Worm (Caenorhabditis elegans) whole organism, L4 larva: ENCODE results near the gene C05D9.3.

Experiments
- F10B5.3 ChIP-seq: sonication (generic microtip); optimal IDR thresholded peaks from 2 replicates; lab custom pipeline; 2016; ENCODE audit warnings: mild to moderate bottlenecking, missing genetic modification characterization, missing compliant biosample characterization
- F37D6.2 ChIP-seq: sonication (generic microtip); optimal IDR thresholded peaks from 2 replicates; lab custom pipeline; 2016; ENCODE audit warnings: mild to moderate bottlenecking, missing genetic modification characterization, missing compliant biosample characterization
- R02D3.7 ChIP-seq: fragments of 150-350 bp; sonication (generic microtip); optimal IDR thresholded peaks from 3 replicates; lab custom pipeline; 2014; ENCODE audit warnings: missing biosample characterization, missing genetic modification characterization
- Y105C5A.15 ChIP-seq: fragments of 200-800 bp; sonication (Bioruptor generic); IDR thresholded peaks from 2 replicates; pipeline ENCODE4 v1.3.6; 2022; ENCODE audit warnings: missing genetic modification characterization, missing compliant biosample characterization
- Y75B8A.6 ChIP-seq: fragments of 200-800 bp; sonication (Bioruptor generic); IDR thresholded peaks from 2 replicates; pipeline ENCODE4 v1.3.6; 2022; ENCODE audit warnings: missing genetic modification reagents, missing genetic modification characterization, missing compliant biosample characterization
- ZK337.2 ChIP-seq: fragments of 200-800 bp; sonication (Bioruptor generic); IDR thresholded peaks from 2 replicates; pipeline ENCODE4 v1.3.6; 2022; ENCODE audit warnings: missing genetic modification reagents, missing genetic modification characterization, missing compliant biosample characterization
- ZK546.5 ChIP-seq, 2 experiments: sonication (generic microtip); optimal IDR thresholded peaks; 2 replicates each; lab custom pipeline; 2017; ENCODE audit warnings: missing biosample characterization in 2 of 2, missing genetic modification characterization in 2 of 2
- aha-1 ChIP-seq: fragments of 150-350 bp; peaks from one replicate; lab custom pipeline; 2014; ENCODE audit warnings: missing biosample characterization, missing genetic modification characterization
- arid-1 ChIP-seq: fragments of 200-800 bp; sonication (Bioruptor generic); conservative IDR thresholded peaks from 2 replicates; pipeline ENCODE4 v1.3.6; 2022; ENCODE audit warnings: missing genetic modification reagents, missing genetic modification characterization, missing compliant biosample characterization
- ceh-62 ChIP-seq: sonication (generic microtip); optimal IDR thresholded peaks from 2 replicates; lab custom pipeline; 2017; ENCODE audit warnings: missing biosample characterization, missing genetic modification characterization
- ctbp-1 ChIP-seq: fragments of 200-800 bp; sonication (Bioruptor generic); IDR thresholded peaks from 2 replicates; pipeline ENCODE4 v1.3.6; 2022; ENCODE audit warnings: missing genetic modification reagents, missing genetic modification characterization, missing compliant biosample characterization
- daf-12 ChIP-seq: fragments of 150-350 bp; optimal IDR thresholded peaks from 2 replicates; lab custom pipeline; 2014; ENCODE audit warnings: missing biosample characterization, missing genetic modification reagents, missing genetic modification characterization
- daf-8 ChIP-seq: fragments of 200-800 bp; sonication (Bioruptor generic); IDR thresholded peaks from 2 replicates; pipeline ENCODE4 v1.3.6; 2022; ENCODE audit warnings: missing genetic modification characterization, missing compliant biosample characterization
- dmd-6 ChIP-seq: fragments of 200-800 bp; sonication (Bioruptor generic); IDR thresholded peaks from 2 replicates; pipeline ENCODE4 v1.3.6; 2022; ENCODE audit warnings: missing genetic modification reagents, missing genetic modification characterization, missing compliant biosample characterization
- dmd-9 ChIP-seq: fragments of 200-800 bp; sonication (Bioruptor generic); IDR thresholded peaks from 2 replicates; pipeline ENCODE4 v1.3.6; 2022; ENCODE audit warnings: missing genetic modification reagents, missing genetic modification characterization, missing compliant biosample characterization
- dpl-1 ChIP-seq: fragments of 150-350 bp; optimal IDR thresholded peaks from 2 replicates; lab custom pipeline; 2014; ENCODE audit warnings: missing biosample characterization, missing genetic modification reagents, missing genetic modification characterization
- egl-43 ChIP-seq: fragments of 200-800 bp; sonication (Bioruptor generic); IDR thresholded peaks from 2 replicates; pipeline ENCODE4 v1.3.6; 2022; ENCODE audit warnings: missing genetic modification reagents, missing genetic modification characterization, missing compliant biosample characterization
- fos-1 ChIP-seq: fragments of 150-350 bp; optimal IDR thresholded peaks from 2 replicates; lab custom pipeline; 2014; ENCODE audit warnings: missing biosample characterization, missing genetic modification characterization
- hlh-30 ChIP-seq: sonication (generic microtip); optimal IDR thresholded peaks from 2 replicates; lab custom pipeline; 2017; ENCODE audit warnings: antibody characterized with exemption, mild to moderate bottlenecking, missing genetic modification characterization, missing compliant biosample characterization; ENCODE audit not compliant: insufficient read depth
- lim-7 ChIP-seq: fragments of 200-800 bp; sonication (Bioruptor generic); IDR thresholded peaks from 2 replicates; pipeline ENCODE4 v1.3.6; 2022; ENCODE audit warnings: missing genetic modification characterization, missing compliant biosample characterization
- lin-29 ChIP-seq: fragments of 200-800 bp; sonication (Bioruptor generic); IDR thresholded peaks from 2 replicates; pipeline ENCODE4 v1.3.6; 2022; ENCODE audit warnings: missing genetic modification reagents, missing genetic modification characterization, missing compliant biosample characterization
- lin-38 ChIP-seq: fragments of 200-800 bp; sonication (Bioruptor generic); IDR thresholded peaks from 2 replicates; pipeline ENCODE4 v1.3.6; 2022; ENCODE audit warnings: missing genetic modification reagents, missing genetic modification characterization, missing compliant biosample characterization
- lir-3 ChIP-seq: sonication (generic microtip); optimal IDR thresholded peaks from 2 replicates; lab custom pipeline; 2016; ENCODE audit warnings: mild to moderate bottlenecking, missing genetic modification characterization, missing compliant biosample characterization
- lsy-2 ChIP-seq, 2 experiments: fragments of 150-350 bp in 1 of 2; sonication (generic microtip) in 1 of 2; optimal IDR thresholded peaks; 2 replicates each; lab custom pipeline; 2014 to 2017; ENCODE audit warnings: missing biosample characterization in 2 of 2, missing genetic modification characterization in 2 of 2
- madf-9 ChIP-seq: fragments of 200-800 bp; sonication (Bioruptor generic); conservative IDR thresholded peaks from 2 replicates; pipeline ENCODE4 v1.3.6; 2022; ENCODE audit warnings: missing genetic modification reagents, missing genetic modification characterization, missing compliant biosample characterization
- mdt-29 ChIP-seq: fragments of 200-800 bp; sonication (Bioruptor generic); IDR thresholded peaks from 2 replicates; pipeline ENCODE4 v1.3.6; 2022; ENCODE audit warnings: missing genetic modification reagents, missing genetic modification characterization, missing compliant biosample characterization
- mep-1 ChIP-seq: fragments of 150-350 bp; sonication (generic microtip); optimal IDR thresholded peaks from 3 replicates; lab custom pipeline; 2014; ENCODE audit warnings: missing biosample characterization, missing genetic modification characterization
- mes-2 ChIP-seq: sonication (generic microtip); optimal IDR thresholded peaks from 2 replicates; lab custom pipeline; 2016; ENCODE audit warnings: missing genotype, mild to moderate bottlenecking, missing genetic modification characterization, missing compliant biosample characterization; ENCODE audit not compliant: poor library complexity, severe bottlenecking
- nhr-11 ChIP-seq: fragments of 150-350 bp; optimal IDR thresholded peaks from 2 replicates; lab custom pipeline; 2014; ENCODE audit warnings: missing biosample characterization, missing genetic modification characterization
- nhr-111 ChIP-seq: fragments of 200-800 bp; sonication (Bioruptor generic); optimal IDR thresholded peaks from 2 replicates; lab custom pipeline; 2018; ENCODE audit warnings: mild to moderate bottlenecking, missing genetic modification characterization, missing compliant biosample characterization
- nhr-28 ChIP-seq: fragments of 150-350 bp; optimal IDR thresholded peaks from 2 replicates; lab custom pipeline; 2014; ENCODE audit warnings: missing biosample characterization, missing genetic modification characterization
- nhr-42 ChIP-seq: fragments of 200-800 bp; sonication (Bioruptor generic); IDR thresholded peaks from 2 replicates; pipeline ENCODE4 v1.3.6; 2022; ENCODE audit warnings: missing genetic modification characterization, missing compliant biosample characterization
- nhr-48 ChIP-seq: sonication (generic microtip); optimal IDR thresholded peaks from 2 replicates; lab custom pipeline; 2016; ENCODE audit warnings: mild to moderate bottlenecking, missing genetic modification characterization, missing compliant biosample characterization
- php-3 ChIP-seq: fragments of 200-800 bp; sonication (Bioruptor generic); IDR thresholded peaks from 2 replicates; pipeline ENCODE4 v1.3.6; 2022; ENCODE audit warnings: missing genetic modification reagents, missing genetic modification characterization, missing compliant biosample characterization
- set-16 ChIP-seq: fragments of 200-800 bp; sonication (Bioruptor generic); IDR thresholded peaks from 2 replicates; pipeline ENCODE4 v1.3.6; 2022; ENCODE audit warnings: missing genetic modification reagents, missing genetic modification characterization, missing compliant biosample characterization
- tag-97 ChIP-seq: fragments of 200-800 bp; sonication (Bioruptor generic); IDR thresholded peaks from 2 replicates; pipeline ENCODE4 v1.3.6; 2022; ENCODE audit warnings: missing genetic modification characterization, missing compliant biosample characterization
- tra-1 ChIP-seq: fragments of 200-800 bp; sonication (Bioruptor generic); IDR thresholded peaks from 2 replicates; pipeline ENCODE4 v1.3.6; 2022; ENCODE audit warnings: missing genetic modification reagents, missing genetic modification characterization, missing compliant biosample characterization
- unc-130 ChIP-seq: sonication (generic microtip); optimal IDR thresholded peaks from 2 replicates; lab custom pipeline; 2016; ENCODE audit warnings: missing genetic modification reagents, missing genetic modification characterization, missing compliant biosample characterization
- unc-62 ChIP-seq, 3 experiments: fragments of 150-350 bp in 1 of 3; sonication (generic microtip); optimal IDR thresholded peaks in 2 of 3; peaks in 1 of 3; 1 replicate in 1 of 3; 2 replicates in 2 of 3; lab custom pipeline; 2014 to 2017; ENCODE audit warnings: missing biosample characterization in 3 of 3, missing genetic modification characterization in 3 of 3, missing genetic modification reagents in 3 of 3, missing genotype in 1 of 3
- zag-1 ChIP-seq: fragments of 150-350 bp; optimal IDR thresholded peaks from 2 replicates; lab custom pipeline; 2014; ENCODE audit warnings: missing biosample characterization, missing genetic modification characterization
- zfp-2 ChIP-seq: sonication (generic microtip); optimal IDR thresholded peaks from 2 replicates; lab custom pipeline; 2016; ENCODE audit warnings: mild to moderate bottlenecking, missing genetic modification characterization, missing compliant biosample characterization
- zip-11 ChIP-seq: fragments of 200-800 bp; sonication (Bioruptor generic); IDR thresholded peaks from 2 replicates; pipeline ENCODE4 v1.3.6; 2022; ENCODE audit warnings: missing genetic modification characterization, missing compliant biosample characterization
- zip-2 ChIP-seq: fragments of 150-350 bp; optimal IDR thresholded peaks from 2 replicates; lab custom pipeline; 2014; ENCODE audit warnings: missing biosample characterization, missing genetic modification characterization
- ztf-11 ChIP-seq: fragments of 150-350 bp; optimal IDR thresholded peaks from 2 replicates; lab custom pipeline; 2014; ENCODE audit warnings: missing biosample characterization, missing genetic modification characterization
- ztf-7 ChIP-seq: fragments of 150-350 bp; optimal IDR thresholded peaks from 2 replicates; lab custom pipeline; 2014; ENCODE audit warnings: missing biosample characterization, missing genetic modification characterization

Gene C05D9.3

DNA sequence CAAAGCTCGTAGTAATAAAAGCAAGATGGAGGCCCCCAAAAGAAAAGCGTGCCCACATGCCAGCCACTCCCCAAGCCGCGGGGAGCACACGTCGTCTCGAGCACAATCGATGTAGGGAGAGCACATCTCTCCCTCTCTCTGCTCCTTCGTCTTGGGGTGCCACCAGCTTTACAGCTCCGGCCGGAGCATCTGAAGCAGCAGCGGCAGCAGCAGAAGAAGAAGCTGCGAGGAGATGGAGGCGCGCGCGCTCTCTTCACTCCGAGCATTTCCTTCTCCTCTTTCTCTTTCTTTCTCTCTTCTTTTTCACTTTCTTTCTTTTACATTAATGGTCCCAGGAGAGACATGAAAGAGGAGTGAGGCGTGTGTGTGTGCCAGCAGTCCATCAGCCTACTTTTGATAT lies 47.6 kb upstream of the C05D9.3 start (continued):
- TF ChIP-seq zip-11 (GFP tag; lab: Robert Waterston, UW), result no peak
- TF ChIP-seq F37D6.2 (tag; lab: Kevin White, UChicago), result peak; percentile 72
- TF ChIP-seq lir-3, result no peak
- no peak for TF ChIP-seq ZK337.2 (GFP tag; lab: Robert Waterston, UW)
- no peak for TF ChIP-seq nhr-111 (GFP tag; lab: Kevin White, UChicago)
- peak; percentile 23 for TF ChIP-seq nhr-11
- no peak for TF ChIP-seq Y105C5A.15 (GFP tag; lab: Robert Waterston, UW)
- no peak for TF ChIP-seq zip-2 (tag; lab: Kevin White, UChicago)
- TF ChIP-seq R02D3.7 (tag; lab: Kevin White, UChicago), result no peak
- no peak for TF ChIP-seq nhr-42
- TF ChIP-seq tag-97, result no peak
- TF ChIP-seq ctbp-1 (GFP tag; lab: Robert Waterston, UW), result peak; percentile 79
- TF ChIP-seq daf-12 (tag; lab: Kevin White, UChicago), result no peak
- TF ChIP-seq Y75B8A.6 (GFP tag; lab: Robert Waterston, UW), result no peak
- peak; percentile 36 for TF ChIP-seq dmd-6 (GFP tag; lab: Robert Waterston, UW)
- TF ChIP-seq ZK546.5 (tag; optimal IDR thresholded peaks at IDR 0.05; lab: Kevin White, UChicago), result no peak
- TF ChIP-seq madf-9 (GFP tag; lab: Robert Waterston, UW), result no peak
- no peak for TF ChIP-seq lim-7
- TF ChIP-seq ztf-7 (tag; lab: Kevin White, UChicago), result no peak
- peak; percentile 29 to 40 for TF ChIP-seq lsy-2 (tag; optimal IDR thresholded peaks at IDR 0.05; lab: Kevin White, UChicago)
- TF ChIP-seq ceh-62 (tag; lab: Kevin White, UChicago), result no peak
- TF ChIP-seq arid-1, result no peak
- TF ChIP-seq zag-1 (tag; lab: Kevin White, UChicago), result no peak
- no peak for TF ChIP-seq mes-2
- TF ChIP-seq lin-29, result no peak
- TF ChIP-seq set-16, result peak; percentile 99
- no peak for TF ChIP-seq nhr-28 (tag; lab: Kevin White, UChicago)
- TF ChIP-seq nhr-48 (tag; lab: Kevin White, UChicago), result peak; percentile 9
- TF ChIP-seq egl-43 (GFP tag; lab: Robert Waterston, UW), result no peak
- no peak for TF ChIP-seq zfp-2
- peak in 1 of 2 experiments; percentile 99 for TF ChIP-seq unc-62 (GFP tag; optimal IDR thresholded peaks at IDR 0.05 in 1 of 2; lab: Kevin White, UChicago)
- no peak for TF ChIP-seq unc-62 (tag; optimal IDR thresholded peaks at IDR 0.05; lab: Kevin White, UChicago)
- 0 out of 2 replicates have a peak, but pooled peaks have one; percentile 36 for TF ChIP-seq dmd-9
- TF ChIP-seq mep-1 (tag; lab: Kevin White, UChicago), result peak; percentile 73
- no peak for TF ChIP-seq daf-8 (GFP tag; lab: Robert Waterston, UW)
- no peak for TF ChIP-seq fos-1 (tag; lab: Kevin White, UChicago)
- TF ChIP-seq php-3 (GFP tag; lab: Robert Waterston, UW), result no peak
- 0 out of 2 replicates have a peak, but pooled peaks have one; percentile 9 for TF ChIP-seq lin-38 (GFP tag; lab: Robert Waterston, UW)
- no peak for TF ChIP-seq aha-1
- peak; percentile 69 for TF ChIP-seq hlh-30
- no peak for TF ChIP-seq unc-130 (GFP tag; lab: Kevin White, UChicago)
- TF ChIP-seq tra-1 (GFP tag; lab: Robert Waterston, UW), result 0 out of 2 replicates have a peak, but pooled peaks have one; percentile 7
- no peak for TF ChIP-seq ztf-11

- TF ChIP-seq aha-1 (peak; percentile 35), F10B5.3 (tag; lab: Kevin White, UChicago) (no peak), mdt-29 (no peak), dpl-1 (GFP tag; lab: Kevin White, UChicago) (no peak)
These were observed 42.7 kb upstream of the C05D9.3 start, which contains the start of gene mksr-1 for ce11 chrX:1068986-1069385. Gene mksr-1 (minus strand): TSS chrX:1069129.
